Worm (Caenorhabditis elegans) whole organism, mixed stage, embryonic: ENCODE measurements around the gene F38A1.6.

Experiments
- ces-1 ChIP-seq: fragments of 150-350 bp; optimal IDR thresholded peaks from 2 replicates; lab custom pipeline; 2014; ENCODE audit warnings: missing biosample characterization, missing genetic modification reagents, missing genetic modification characterization
- nhr-237 ChIP-seq: fragments of 150-350 bp; optimal IDR thresholded peaks from 2 replicates; lab custom pipeline; 2014; ENCODE audit warnings: missing biosample characterization, missing genetic modification characterization
- nhr-76 ChIP-seq: sonication (generic microtip); optimal IDR thresholded peaks from 2 replicates; lab custom pipeline; 2017; ENCODE audit warnings: missing biosample characterization, missing genetic modification characterization
- pha-4 ChIP-seq: fragments of 150-350 bp; optimal IDR thresholded peaks from 2 replicates; lab custom pipeline; 2018; ENCODE audit warnings: missing biosample characterization, missing genetic modification reagents, missing genetic modification characterization

ce11 chrIV:1277067-1277466 lies 25.4 kb downstream of the F38A1.6 start:
- TF ChIP-seq ces-1 (GFP tag; lab: Kevin White, UChicago) = no peak
- no peak for TF ChIP-seq nhr-237
- no peak for TF ChIP-seq nhr-76 (tag; lab: Kevin White, UChicago)
- TF ChIP-seq pha-4 = no peak
